Worm (Caenorhabditis elegans): Measurements from ENCODE around the gene F35D2.3.

- TF ChIP-seq ceh-82 (tag; optimal IDR thresholded peaks at IDR 0.05) (no peak), ZK546.5 (tag; optimal IDR thresholded peaks at IDR 0.05) (no peak), snpc-4 (tag; optimal IDR thresholded peaks at IDR 0.05) (no peak), unc-62 (GFP tag; optimal IDR thresholded peaks at IDR 0.05) (no peak), jun-1 (tag; optimal IDR thresholded peaks at IDR 0.05) (no peak), sea-2 (GFP tag; optimal IDR thresholded peaks at IDR 0.05) (no peak), lin-39 (tag; optimal IDR thresholded peaks at IDR 0.05) (no peak), fos-1 (tag; optimal IDR thresholded peaks at IDR 0.05) (no peak)
These were observed 45.0 kb downstream of the F35D2.3 start for ce11 chrII:7615318-7615891.

Measured in whole organism, L3 larva.